Fruit fly (Drosophila melanogaster): ENCODE measurements around the gene CG17141.

The CG17141 gene

dm6 chr3R:22724149-22724973 is 23.0 kb downstream of the CG17141 start, which contains the start of gene Irp-1A (continued):
- TF ChIP-seq CG13296 (GFP tag; optimal IDR thresholded peaks at IDR 0.05) (peak; percentile 85), sqz (GFP tag; optimal IDR thresholded peaks at IDR 0.05) (peak; percentile 17), yki (optimal IDR thresholded peaks at IDR 0.05) (no peak), Doc2 (GFP tag; IDR thresholded peaks at IDR 0.05) (no peak), CG2116 (GFP tag; optimal IDR thresholded peaks at IDR 0.05) (peak; percentile 73), Fer3 (tag; optimal IDR thresholded peaks at IDR 0.05) (peak; percentile 79), Mes4 (GFP tag; optimal IDR thresholded peaks at IDR 0.05) (no peak), CG8388 (GFP tag; optimal IDR thresholded peaks at IDR 0.05) (peak; percentile 76), ewg (GFP tag; optimal IDR thresholded peaks at IDR 0.05) (peak; percentile 19), seq (GFP tag; IDR thresholded peaks at IDR 0.05) (no peak), gro (GFP tag; optimal IDR thresholded peaks at IDR 0.05) (peak; percentile 58), ci (GFP tag; IDR thresholded peaks at IDR 0.05) (peak; percentile 82), CG17802 (tag; optimal IDR thresholded peaks at IDR 0.05) (no peak), Hr51 (GFP tag; optimal IDR thresholded peaks at IDR 0.05) (peak; percentile 28 to 87), CG15269 (tag; optimal IDR thresholded peaks at IDR 0.05) (peak; percentile 86), ap (GFP tag; IDR thresholded peaks at IDR 0.05) (peak; percentile 58), CG18262 (tag; optimal IDR thresholded peaks at IDR 0.05) (peak; percentile 85), CG12236 (GFP tag; optimal IDR thresholded peaks at IDR 0.05) (no peak), lilli (GFP tag; optimal IDR thresholded peaks at IDR 0.05) (peak; percentile 73), CG6175 (GFP tag; IDR thresholded peaks at IDR 0.05) (no peak), tap (tag; optimal IDR thresholded peaks at IDR 0.05) (peak; percentile 77), Oli (tag; optimal IDR thresholded peaks at IDR 0.05) (peak; percentile 58), Sin3A (optimal IDR thresholded peaks at IDR 0.05) (peak; percentile 2), eve (GFP tag; optimal IDR thresholded peaks at IDR 0.05) (no peak), C15 (GFP tag; IDR thresholded peaks at IDR 0.05) (no peak), CG7357 (GFP tag; IDR thresholded peaks at IDR 0.05) (no peak), CG43689 (GFP tag; IDR thresholded peaks at IDR 0.05) (no peak), CG2199 (GFP tag; IDR thresholded peaks at IDR 0.05) (no peak), slou (GFP tag; optimal IDR thresholded peaks at IDR 0.05) (peak; percentile 54), Hr39 (optimal IDR thresholded peaks at IDR 0.05) (no peak), Aef1 (GFP tag; IDR thresholded peaks at IDR 0.05) (peak; percentile 56; the same call in 1 of the 3 replicates), bbx (GFP tag; IDR thresholded peaks at IDR 0.05; ENCODE audit: partially characterized antibody) (peak; percentile 82), CG17612 (GFP tag; IDR thresholded peaks at IDR 0.05) (0 out of 2 replicates have a peak, but pooled peaks have one; percentile 22), CG5245 (GFP tag; optimal IDR thresholded peaks at IDR 0.05) (no peak)

- peak; percentile 81 for TF ChIP-seq kay (GFP tag; optimal IDR thresholded peaks at IDR 0.05)
- TF ChIP-seq en (GFP tag; optimal IDR thresholded peaks at IDR 0.05), result no peak
- no peak for TF ChIP-seq ems (GFP tag; optimal IDR thresholded peaks at IDR 0.05)
- peak; percentile 72 for TF ChIP-seq nerfin-1 (tag; optimal IDR thresholded peaks at IDR 0.05)
- TF ChIP-seq HLH4C (GFP tag; IDR thresholded peaks at IDR 0.05; ENCODE audit: partially characterized antibody), result peak; percentile 63; the same call in 2 of the 3 replicates
- no peak for TF ChIP-seq sr (GFP tag; IDR thresholded peaks at IDR 0.05)
- no peak for TF ChIP-seq cwo (GFP tag; optimal IDR thresholded peaks at IDR 0.05)
- TF ChIP-seq Bgb (GFP tag; IDR thresholded peaks at IDR 0.05; ENCODE audit: partially characterized antibody), result peak; percentile 76
- TF ChIP-seq CG8924 (tag; optimal IDR thresholded peaks at IDR 0.05), result no peak
- TF ChIP-seq Hey (tag; optimal IDR thresholded peaks at IDR 0.05), result no peak
- TF ChIP-seq TFAM (GFP tag; optimal IDR thresholded peaks at IDR 0.05), result no peak
- TF ChIP-seq CG43689 (GFP tag; IDR thresholded peaks at IDR 0.05), result no peak
- TF ChIP-seq NC2β (GFP tag; optimal IDR thresholded peaks at IDR 0.05), result no peak
- TF ChIP-seq BEAF-32 (GFP tag; optimal IDR thresholded peaks at IDR 0.05), result peak; percentile 68
- peak; percentile 55; the same call in 1 of the 3 replicates for TF ChIP-seq mld (GFP tag; IDR thresholded peaks at IDR 0.05; ENCODE audit: partially characterized antibody)
- TF ChIP-seq sc (optimal IDR thresholded peaks at IDR 0.05), result no peak
- no peak for TF ChIP-seq sc (GFP tag; optimal IDR thresholded peaks at IDR 0.05)
- TF ChIP-seq CG8290 (GFP tag; optimal IDR thresholded peaks at IDR 0.05), result no peak
- TF ChIP-seq CG8290 (tag; optimal IDR thresholded peaks at IDR 0.05), result no peak
These were observed 26.5 kb downstream of the CG17141 start, which contains the start of gene wge for dm6 chr3R:22720808-22721306. Gene wge, minus strand, starts transcription at chr3R:22721150.
